Fruit fly (Drosophila melanogaster) whole organism, wandering third instar larva: ENCODE results near the gene cm.

Experiments
- GATAd ChIP-seq: sonication (Bioruptor generic); optimal IDR thresholded peaks from 2 replicates; lab custom pipeline; 2016; ENCODE audit warnings: missing biosample characterization, missing genetic modification characterization
- Hnf4 ChIP-seq: fragments of 200-800 bp; sonication (Bioruptor generic); optimal IDR thresholded peaks from 2 replicates; lab custom pipeline; 2016; ENCODE audit warnings: missing biosample characterization, mild to moderate bottlenecking, missing genetic modification characterization
- brk ChIP-seq: fragments of 200-800 bp; sonication (Bioruptor generic); optimal IDR thresholded peaks from 2 replicates; lab custom pipeline; 2016; ENCODE audit warnings: missing biosample characterization, mild to moderate bottlenecking, missing genetic modification characterization
- ey ChIP-seq: fragments of 200-800 bp; sonication (Bioruptor generic); optimal IDR thresholded peaks from 2 replicates; lab custom pipeline; 2016; ENCODE audit warnings: missing biosample characterization, missing genetic modification characterization
- foxo ChIP-seq, 2 experiments: fragments of 200-800 bp; sonication (Bioruptor generic); optimal IDR thresholded peaks; 2 replicates in 1 of 2; 3 replicates in 1 of 2; lab custom pipeline; 2016 to 2017; ENCODE audit warnings: missing biosample characterization in 2 of 2, missing genetic modification characterization in 2 of 2
- fru ChIP-seq: fragments of 200-800 bp; sonication (Bioruptor generic); optimal IDR thresholded peaks from 3 replicates; lab custom pipeline; 2016; ENCODE audit warnings: missing biosample characterization, mild to moderate bottlenecking, missing genetic modification characterization
- h ChIP-seq: fragments of 200-800 bp; sonication (Bioruptor generic); optimal IDR thresholded peaks from 3 replicates; lab custom pipeline; 2016; ENCODE audit warnings: missing biosample characterization, mild to moderate bottlenecking, missing genetic modification characterization
- pan ChIP-seq: fragments of >200 bp; optimal IDR thresholded peaks from 2 replicates; lab custom pipeline; 2017
- psq ChIP-seq: fragments of 200-800 bp; sonication (Bioruptor generic); optimal IDR thresholded peaks from 3 replicates; lab custom pipeline; 2017; ENCODE audit warnings: missing biosample characterization, mild to moderate bottlenecking, missing genetic modification characterization, moderate library complexity
- usp ChIP-seq: fragments of >200 bp; optimal IDR thresholded peaks from 2 replicates; lab custom pipeline; 2017; ENCODE audit warnings: missing biosample characterization, missing genetic modification characterization

dm6 chrX:7058973-7059372, 48.0 kb upstream of the cm start:
- TF ChIP-seq Hnf4 (GFP tag; lab: Kevin White, UChicago): no peak
- TF ChIP-seq brk: no peak
- TF ChIP-seq fru: no peak
- TF ChIP-seq psq: no peak
- no peak for TF ChIP-seq pan (lab: Kevin White, UChicago)
- no peak for TF ChIP-seq foxo (GFP tag; optimal IDR thresholded peaks at IDR 0.05; lab: Kevin White, UChicago)
- no peak for TF ChIP-seq GATAd
- TF ChIP-seq ey (GFP tag; lab: Kevin White, UChicago): no peak
- TF ChIP-seq h (GFP tag; lab: Kevin White, UChicago): no peak
- no peak for TF ChIP-seq usp
